Worm (Caenorhabditis elegans) whole organism, L2 larva: Measurements from ENCODE around the gene sma-2.

Experiments used
- C34F6.9 ChIP-seq: fragments of 150-350 bp; optimal IDR thresholded peaks from 2 replicates; lab custom pipeline; 2014; ENCODE audit warnings: missing biosample characterization, missing genetic modification characterization
- F13H6.1 ChIP-seq: sonication (generic microtip); optimal IDR thresholded peaks from 2 replicates; lab custom pipeline; 2016; ENCODE audit warnings: missing genetic modification characterization, missing compliant biosample characterization
- R02D3.7 ChIP-seq: fragments of 150-350 bp; optimal IDR thresholded peaks from 2 replicates; lab custom pipeline; 2014; ENCODE audit warnings: missing biosample characterization, missing genetic modification characterization
- Y55F3AM.14 ChIP-seq: fragments of 200-800 bp; sonication (Bioruptor generic); optimal IDR thresholded peaks from 2 replicates; lab custom pipeline; 2018; ENCODE audit warnings: mild to moderate bottlenecking, missing genetic modification characterization, missing compliant biosample characterization
- ZK546.5 ChIP-seq: sonication (generic microtip); optimal IDR thresholded peaks from 2 replicates; lab custom pipeline; 2017; ENCODE audit warnings: missing biosample characterization, missing genetic modification characterization
- alr-1 ChIP-seq: fragments of 150-350 bp; optimal IDR thresholded peaks from 2 replicates; lab custom pipeline; 2014; ENCODE audit warnings: missing biosample characterization, missing genetic modification characterization
- aly-2 ChIP-seq: fragments of 150-350 bp; optimal IDR thresholded peaks from 2 replicates; lab custom pipeline; 2014; ENCODE audit warnings: missing biosample characterization, missing genetic modification characterization
- ama-1 ChIP-seq: fragments of 150-350 bp; optimal IDR thresholded peaks from 2 replicates; lab custom pipeline; 2018; ENCODE audit warnings: inconsistent platforms
- blmp-1 ChIP-seq: sonication (generic microtip); optimal IDR thresholded peaks from 2 replicates; lab custom pipeline; 2017; ENCODE audit warnings: missing genetic modification characterization, mild to moderate bottlenecking, missing compliant biosample characterization, antibody characterized with exemption, moderate library complexity; ENCODE audit not compliant: insufficient read depth
- ceh-16 ChIP-seq: fragments of 150-350 bp; optimal IDR thresholded peaks from 2 replicates; lab custom pipeline; 2014; ENCODE audit warnings: missing biosample characterization, missing genetic modification characterization
- ceh-82 ChIP-seq: fragments of 150-350 bp; optimal IDR thresholded peaks from 2 replicates; lab custom pipeline; 2014; ENCODE audit warnings: missing biosample characterization, missing genetic modification characterization
- crh-2 ChIP-seq: sonication (generic microtip); optimal IDR thresholded peaks from 2 replicates; lab custom pipeline; 2017; ENCODE audit warnings: missing biosample characterization, missing genetic modification characterization
- dmd-4 ChIP-seq: sonication (generic microtip); optimal IDR thresholded peaks from 2 replicates; lab custom pipeline; 2017; ENCODE audit warnings: missing biosample characterization, missing genetic modification characterization
- egl-27 ChIP-seq: sonication (generic microtip); optimal IDR thresholded peaks from 3 replicates; lab custom pipeline; 2017; ENCODE audit warnings: missing biosample characterization, missing genetic modification reagents, missing genetic modification characterization
- elt-1 ChIP-seq: fragments of 150-350 bp; optimal IDR thresholded peaks from 2 replicates; lab custom pipeline; 2014; ENCODE audit warnings: missing biosample characterization, missing genetic modification characterization
- elt-3 ChIP-seq: sonication (generic microtip); optimal IDR thresholded peaks from 2 replicates; lab custom pipeline; 2017; ENCODE audit warnings: missing biosample characterization, missing genetic modification characterization
- fos-1 ChIP-seq: fragments of 150-350 bp; optimal IDR thresholded peaks from 2 replicates; lab custom pipeline; 2014; ENCODE audit warnings: missing biosample characterization, missing genetic modification characterization
- gmeb-1 ChIP-seq: fragments of 150-350 bp; optimal IDR thresholded peaks from 2 replicates; lab custom pipeline; 2014; ENCODE audit warnings: missing biosample characterization, missing genetic modification characterization
- lin-11 ChIP-seq: fragments of 150-350 bp; sonication (generic microtip); optimal IDR thresholded peaks from 2 replicates; lab custom pipeline; 2014; ENCODE audit warnings: missing biosample characterization, missing genetic modification characterization, inconsistent platforms, mixed read lengths
- lin-13 ChIP-seq: fragments of 150-350 bp; optimal IDR thresholded peaks from 2 replicates; lab custom pipeline; 2014; ENCODE audit warnings: missing biosample characterization, missing genetic modification reagents, missing genetic modification characterization
- lin-39 ChIP-seq: fragments of 150-350 bp; optimal IDR thresholded peaks from 2 replicates; lab custom pipeline; 2014; ENCODE audit warnings: missing biosample characterization, missing genetic modification reagents, missing genetic modification characterization
- lsy-2 ChIP-seq, 2 experiments: fragments of 150-350 bp in 1 of 2; sonication (generic microtip) in 1 of 2; optimal IDR thresholded peaks; 2 replicates each; lab custom pipeline; 2014 to 2017; ENCODE audit warnings: missing biosample characterization in 2 of 2, missing genetic modification characterization in 2 of 2
- mab-5 ChIP-seq: fragments of 150-350 bp; optimal IDR thresholded peaks from 2 replicates; lab custom pipeline; 2014; ENCODE audit warnings: missing biosample characterization, missing genetic modification characterization
- mbf-1 ChIP-seq: sonication (generic microtip); optimal IDR thresholded peaks from 2 replicates; lab custom pipeline; 2017; ENCODE audit warnings: missing biosample characterization, missing genetic modification characterization
- mdl-1 ChIP-seq, 2 experiments: fragments of 150-350 bp in 1 of 2; sonication (generic microtip) in 1 of 2; optimal IDR thresholded peaks; 2 replicates each; lab custom pipeline; 2017; ENCODE audit warnings: missing biosample characterization in 2 of 2, missing genetic modification characterization in 2 of 2
- nhr-10 ChIP-seq: sonication (generic microtip); optimal IDR thresholded peaks from 2 replicates; lab custom pipeline; 2017; ENCODE audit warnings: missing biosample characterization, missing genetic modification characterization
- nhr-11 ChIP-seq: fragments of 150-350 bp; optimal IDR thresholded peaks from 2 replicates; lab custom pipeline; 2014; ENCODE audit warnings: missing biosample characterization, missing genetic modification characterization
- nhr-12 ChIP-seq: fragments of 150-350 bp; optimal IDR thresholded peaks from 2 replicates; lab custom pipeline; 2014; ENCODE audit warnings: missing biosample characterization, missing genetic modification characterization
- nhr-129 ChIP-seq: fragments of 150-350 bp; optimal IDR thresholded peaks from 2 replicates; lab custom pipeline; 2014; ENCODE audit warnings: missing biosample characterization, missing genetic modification characterization
- nhr-21 ChIP-seq: fragments of 150-350 bp; optimal IDR thresholded peaks from 2 replicates; lab custom pipeline; 2014; ENCODE audit warnings: missing biosample characterization, missing genetic modification characterization
- nhr-23 ChIP-seq: fragments of 150-350 bp; optimal IDR thresholded peaks from 2 replicates; lab custom pipeline; 2014; ENCODE audit warnings: missing biosample characterization, missing genetic modification reagents, missing genetic modification characterization
- nhr-237 ChIP-seq: fragments of 150-350 bp; optimal IDR thresholded peaks from 2 replicates; lab custom pipeline; 2014; ENCODE audit warnings: missing biosample characterization, missing genetic modification characterization
- nhr-25 ChIP-seq: fragments of 150-350 bp; sonication (generic microtip); optimal IDR thresholded peaks from 3 replicates; lab custom pipeline; 2014; ENCODE audit warnings: missing biosample characterization, missing genetic modification characterization
- nhr-6 ChIP-seq: fragments of 150-350 bp; optimal IDR thresholded peaks from 2 replicates; lab custom pipeline; 2014; ENCODE audit warnings: missing biosample characterization, missing genetic modification characterization
- nhr-77 ChIP-seq: fragments of 150-350 bp; optimal IDR thresholded peaks from 2 replicates; lab custom pipeline; 2014; ENCODE audit warnings: missing biosample characterization, missing genetic modification characterization
- peb-1 ChIP-seq: fragments of 150-350 bp; optimal IDR thresholded peaks from 2 replicates; lab custom pipeline; 2014; ENCODE audit warnings: missing biosample characterization, missing genetic modification characterization
- sem-4 ChIP-seq: fragments of 150-350 bp; optimal IDR thresholded peaks from 2 replicates; lab custom pipeline; 2014; ENCODE audit warnings: missing biosample characterization, missing genetic modification reagents, missing genetic modification characterization
- skn-1 ChIP-seq: sonication (generic microtip); optimal IDR thresholded peaks from 2 replicates; lab custom pipeline; 2017; ENCODE audit warnings: missing biosample characterization, missing genetic modification characterization
- sma-3 ChIP-seq: sonication (generic microtip); optimal IDR thresholded peaks from 2 replicates; lab custom pipeline; 2016; ENCODE audit warnings: missing genetic modification reagents, missing genetic modification characterization, missing compliant biosample characterization
- sma-9 ChIP-seq, 2 experiments: fragments of 150-350 bp in 1 of 2; sonication (generic microtip) in 1 of 2; optimal IDR thresholded peaks; 2 replicates each; lab custom pipeline; 2014 to 2016; ENCODE audit warnings: missing genetic modification characterization in 2 of 2, mild to moderate bottlenecking in 1 of 2, missing biosample characterization in 1 of 2, missing compliant biosample characterization in 1 of 2, missing genetic modification reagents in 1 of 2, moderate library complexity in 1 of 2
- snpc-4 ChIP-seq: fragments of 150-350 bp; optimal IDR thresholded peaks from 2 replicates; lab custom pipeline; 2014; ENCODE audit warnings: missing biosample characterization, missing genetic modification characterization
- unc-39 ChIP-seq: fragments of 150-350 bp; optimal IDR thresholded peaks from 2 replicates; lab custom pipeline; 2014; ENCODE audit warnings: missing biosample characterization, missing genetic modification characterization
- unc-55 ChIP-seq: fragments of 150-350 bp; sonication (generic microtip); optimal IDR thresholded peaks from 3 replicates; lab custom pipeline; 2014; ENCODE audit warnings: missing biosample characterization, missing genetic modification reagents, missing genetic modification characterization
- unc-62 ChIP-seq: fragments of 150-350 bp; optimal IDR thresholded peaks from 2 replicates; lab custom pipeline; 2014; ENCODE audit warnings: missing biosample characterization, missing genetic modification reagents, missing genetic modification characterization
- zag-1 ChIP-seq: fragments of 150-350 bp; optimal IDR thresholded peaks from 2 replicates; lab custom pipeline; 2014; ENCODE audit warnings: missing biosample characterization, missing genetic modification characterization
- ztf-1 ChIP-seq: fragments of 200-800 bp; sonication (Bioruptor generic); conservative IDR thresholded peaks from 2 replicates; pipeline ENCODE4 v1.3.6; 2022; ENCODE audit warnings: missing genetic modification characterization, missing compliant biosample characterization
- ztf-11 ChIP-seq: sonication (generic microtip); optimal IDR thresholded peaks from 2 replicates; lab custom pipeline; 2017; ENCODE audit warnings: missing biosample characterization, missing genetic modification characterization
- ztf-4 ChIP-seq: fragments of 150-350 bp; optimal IDR thresholded peaks from 2 replicates; lab custom pipeline; 2014; ENCODE audit warnings: missing biosample characterization, missing genetic modification characterization

The sma-2 gene

ce11 chrIII:8795595-8796141 lies 46.2 kb downstream of the sma-2 start (continued):
- TF ChIP-seq unc-55 (peak; percentile 96), mdl-1 (tag; optimal IDR thresholded peaks at IDR 0.05; lab: Kevin White, UChicago) (peak; percentile 91 to 94), gmeb-1 (tag; lab: Kevin White, UChicago) (peak; percentile 77), alr-1 (peak; percentile 85), ztf-11 (tag; lab: Kevin White, UChicago) (peak; percentile 13), lin-39 (tag; lab: Kevin White, UChicago) (peak; percentile 48), R02D3.7 (tag; lab: Kevin White, UChicago) (peak; percentile 31)

ce11 chrIII:8797211-8797733 lies 47.8 kb downstream of the sma-2 start:
- peak; percentile 83 for TF ChIP-seq blmp-1
- peak; percentile 78 for TF ChIP-seq lin-13 (GFP tag; lab: Kevin White, UChicago)
- TF ChIP-seq sem-4 (tag; lab: Kevin White, UChicago) = peak; percentile 84
- peak; percentile 49 for TF ChIP-seq skn-1 (tag; lab: Kevin White, UChicago)
- TF ChIP-seq unc-39 (tag; lab: Kevin White, UChicago) = no peak
- TF ChIP-seq peb-1 (tag; lab: Kevin White, UChicago) = no peak
- peak; percentile 1 for TF ChIP-seq ZK546.5 (tag; lab: Kevin White, UChicago)
- peak; percentile 79 for TF ChIP-seq lin-11 (tag; lab: Kevin White, UChicago)
- peak; percentile 92 for TF ChIP-seq nhr-6 (tag; lab: Kevin White, UChicago)
- no peak for TF ChIP-seq elt-3 (tag; lab: Kevin White, UChicago)
- TF ChIP-seq nhr-237 (tag; lab: Kevin White, UChicago) = no peak
- TF ChIP-seq crh-2 (tag; lab: Kevin White, UChicago) = peak; percentile 97
- TF ChIP-seq ama-1 (lab: Kevin White, UChicago) = no peak
- TF ChIP-seq alr-1 = peak; percentile 60
- no peak for TF ChIP-seq nhr-23 (tag; lab: Kevin White, UChicago)
- no peak for TF ChIP-seq nhr-77
- TF ChIP-seq nhr-25 = peak; percentile 90
- TF ChIP-seq ceh-16 (tag; lab: Kevin White, UChicago) = peak; percentile 6
- peak; percentile 91 for TF ChIP-seq sma-3
- TF ChIP-seq gmeb-1 (tag; lab: Kevin White, UChicago) = peak; percentile 69
- peak; percentile 81 to 93 for TF ChIP-seq mdl-1 (tag; optimal IDR thresholded peaks at IDR 0.05; lab: Kevin White, UChicago)
- no peak for TF ChIP-seq elt-1 (tag; lab: Kevin White, UChicago)
- TF ChIP-seq dmd-4 (tag; lab: Kevin White, UChicago) = no peak
- TF ChIP-seq nhr-12 = no peak
- no peak for TF ChIP-seq aly-2
- TF ChIP-seq zag-1 = peak; percentile 80
- TF ChIP-seq ceh-82 (tag; lab: Kevin White, UChicago) = peak; percentile 42
- TF ChIP-seq sma-9 (GFP tag; optimal IDR thresholded peaks at IDR 0.05; lab: Kevin White, UChicago) = peak; percentile 96
- no peak for TF ChIP-seq sma-9 (tag; optimal IDR thresholded peaks at IDR 0.05; lab: Kevin White, UChicago)
- TF ChIP-seq R02D3.7 (tag; lab: Kevin White, UChicago) = no peak
- no peak for TF ChIP-seq lin-39 (tag; lab: Kevin White, UChicago)
- peak; percentile 81 for TF ChIP-seq mab-5 (tag; lab: Kevin White, UChicago)
- TF ChIP-seq mbf-1 (tag; lab: Kevin White, UChicago) = no peak
- peak; percentile 98 for TF ChIP-seq fos-1
- TF ChIP-seq lsy-2 (tag; optimal IDR thresholded peaks at IDR 0.05; lab: Kevin White, UChicago) = peak; percentile 69 to 95
- no peak for TF ChIP-seq ztf-11 (tag; lab: Kevin White, UChicago)
- TF ChIP-seq C34F6.9 (tag; lab: Kevin White, UChicago) = peak; percentile 95
- peak; percentile 97 for TF ChIP-seq nhr-129 (tag; lab: Kevin White, UChicago)
- TF ChIP-seq unc-62 (GFP tag; lab: Kevin White, UChicago) = peak; percentile 59
- peak; percentile 93 for TF ChIP-seq nhr-21 (tag; lab: Kevin White, UChicago)
- peak; percentile 13 for TF ChIP-seq snpc-4
- peak; percentile 90 for TF ChIP-seq Y55F3AM.14 (GFP tag; lab: Kevin White, UChicago)
- peak; percentile 83 for TF ChIP-seq ztf-4 (tag; lab: Kevin White, UChicago)
- no peak for TF ChIP-seq nhr-11
- TF ChIP-seq egl-27 (tag; lab: Kevin White, UChicago) = peak; percentile 95
- TF ChIP-seq ztf-1 (GFP tag; lab: Robert Waterston, UW) = no peak
- peak; percentile 81 for TF ChIP-seq unc-55
- no peak for TF ChIP-seq nhr-10 (tag; lab: Kevin White, UChicago)
- TF ChIP-seq F13H6.1 (tag; lab: Kevin White, UChicago) = peak; percentile 91
- TF ChIP-seq, all 48 proteins: peak for 30
